Fruit fly (Drosophila melanogaster) whole organism, embryonic: Measurements from ENCODE around the gene lectin-37Db.

ENCODE experiments used
- Asciz ChIP-seq: fragments of 200-800 bp; sonication (Bioruptor generic); optimal IDR thresholded peaks from 2 replicates; lab custom pipeline; 2017; ENCODE audit warnings: missing biosample characterization, mild to moderate bottlenecking, missing genetic modification characterization, missing genetic modification reagents
- CG11085 ChIP-seq: fragments of 200-800 bp; sonication (Bioruptor generic); IDR thresholded peaks from 2 replicates; pipeline ENCODE4 v1.3.6; 2022; ENCODE audit warnings: missing biosample characterization, missing genetic modification characterization
- CG12299 ChIP-seq: fragments of 200-800 bp; sonication (Bioruptor generic); optimal IDR thresholded peaks from 2 replicates; lab custom pipeline; 2018; ENCODE audit warnings: missing biosample characterization, mild to moderate bottlenecking, missing genetic modification characterization
- CG12769 ChIP-seq: fragments of 200-800 bp; sonication (Bioruptor generic); optimal IDR thresholded peaks from 2 replicates; lab custom pipeline; 2019; ENCODE audit warnings: missing biosample characterization, mild to moderate bottlenecking, missing genetic modification characterization, moderate library complexity
- CG15011 ChIP-seq: fragments of 200-800 bp; sonication (Bioruptor generic); optimal IDR thresholded peaks from 3 replicates; lab custom pipeline; 2018; ENCODE audit warnings: missing biosample characterization, mild to moderate bottlenecking, missing genetic modification characterization
- CG16815 ChIP-seq: fragments of 200-800 bp; sonication (Bioruptor generic); optimal IDR thresholded peaks from 3 replicates; lab custom pipeline; 2017; ENCODE audit warnings: missing biosample characterization, mild to moderate bottlenecking, missing genetic modification characterization
- CG17912 ChIP-seq: fragments of 200-800 bp; sonication (Bioruptor generic); optimal IDR thresholded peaks from 2 replicates; lab custom pipeline; 2018; ENCODE audit warnings: missing biosample characterization, mild to moderate bottlenecking, missing genetic modification characterization
- CG18599 ChIP-seq: fragments of 200-800 bp; sonication (Bioruptor generic); optimal IDR thresholded peaks from 3 replicates; lab custom pipeline; 2017; ENCODE audit warnings: missing biosample characterization, missing genetic modification characterization, mild to moderate bottlenecking, moderate library complexity, missing genetic modification reagents
- CG18619 ChIP-seq: fragments of 200-800 bp; sonication (Bioruptor generic); optimal IDR thresholded peaks from 3 replicates; lab custom pipeline; 2017; ENCODE audit warnings: missing biosample characterization, mild to moderate bottlenecking, missing genetic modification characterization
- CG2129 ChIP-seq: fragments of 200-800 bp; sonication (Bioruptor generic); IDR thresholded peaks from 2 replicates; pipeline ENCODE4 v1.3.6; 2022; ENCODE audit warnings: missing biosample characterization, missing genetic modification characterization; ENCODE audit not compliant: partially characterized antibody
- CG2202 ChIP-seq: fragments of 200-800 bp; sonication (Bioruptor generic); optimal IDR thresholded peaks from 2 replicates; lab custom pipeline; 2018; ENCODE audit warnings: missing biosample characterization, mild to moderate bottlenecking, missing genetic modification characterization
- CG30403 ChIP-seq: fragments of 200-800 bp; sonication (Bioruptor generic); optimal IDR thresholded peaks from 3 replicates; lab custom pipeline; 2016; ENCODE audit warnings: missing biosample characterization, missing genetic modification characterization
- CG32532 ChIP-seq: fragments of 200-800 bp; sonication (Bioruptor generic); IDR thresholded peaks from 2 replicates; pipeline ENCODE4 v1.3.6; 2022; ENCODE audit warnings: missing biosample characterization, missing genetic modification characterization
- CG3281 ChIP-seq: fragments of 200-800 bp; sonication (Bioruptor generic); optimal IDR thresholded peaks from 3 replicates; lab custom pipeline; 2017; ENCODE audit warnings: missing biosample characterization, mild to moderate bottlenecking, missing genetic modification characterization
- CG33557 ChIP-seq: fragments of 200-800 bp; sonication (Bioruptor generic); optimal IDR thresholded peaks from 2 replicates; lab custom pipeline; 2019; ENCODE audit warnings: missing biosample characterization, mild to moderate bottlenecking, missing genetic modification characterization, moderate library complexity
- CG3407 ChIP-seq: fragments of 200-800 bp; sonication (Bioruptor generic); optimal IDR thresholded peaks from 2 replicates; lab custom pipeline; 2018; ENCODE audit warnings: missing biosample characterization, mild to moderate bottlenecking, missing genetic modification characterization
- CG3726 ChIP-seq: fragments of 200-800 bp; sonication (Bioruptor generic); IDR thresholded peaks from 3 replicates; pipeline ENCODE4, ENCODE4 v1.3.6; 2022; ENCODE audit warnings: missing biosample characterization, missing genetic modification characterization
- CG4328 ChIP-seq: fragments of 200-800 bp; sonication (Bioruptor generic); optimal IDR thresholded peaks from 3 replicates; lab custom pipeline; 2017; ENCODE audit warnings: missing biosample characterization, missing genetic modification reagents, missing genetic modification characterization
- CG6765 ChIP-seq: fragments of 200-800 bp; sonication (Bioruptor generic); optimal IDR thresholded peaks from 3 replicates; lab custom pipeline; 2017; ENCODE audit warnings: missing biosample characterization, mild to moderate bottlenecking, missing genetic modification characterization
- Chrac-16 ChIP-seq: fragments of 200-800 bp; sonication (Bioruptor generic); optimal IDR thresholded peaks from 3 replicates; lab custom pipeline; 2016; ENCODE audit warnings: missing biosample characterization, missing genetic modification characterization
- Dip2 ChIP-seq: fragments of 200-800 bp; sonication (Bioruptor generic); IDR thresholded peaks from 2 replicates; pipeline ENCODE4 v1.3.6; 2022; ENCODE audit warnings: missing biosample characterization, missing genetic modification characterization
- Doc3 ChIP-seq: fragments of 200-800 bp; sonication (Bioruptor generic); IDR thresholded peaks from 3 replicates; pipeline ENCODE4 v1.3.6; 2022; ENCODE audit warnings: missing biosample characterization, missing genetic modification characterization; ENCODE audit not compliant: partially characterized antibody
- Elba2 ChIP-seq: fragments of 200-800 bp; sonication (Bioruptor generic); optimal IDR thresholded peaks from 3 replicates; lab custom pipeline; 2016; ENCODE audit warnings: missing biosample characterization, missing genetic modification characterization
- HHEX ChIP-seq: fragments of 200-800 bp; sonication (Bioruptor generic); optimal IDR thresholded peaks from 3 replicates; lab custom pipeline; 2017; ENCODE audit warnings: missing biosample characterization, mild to moderate bottlenecking, missing genetic modification characterization, missing genetic modification reagents
- Lhr ChIP-seq: fragments of 200-800 bp; sonication (Bioruptor generic); optimal IDR thresholded peaks from 3 replicates; lab custom pipeline; 2017; ENCODE audit warnings: mild to moderate bottlenecking, missing biosample characterization, missing genetic modification reagents, missing genetic modification characterization
- Max ChIP-seq: fragments of 200-800 bp; sonication (Bioruptor generic); optimal IDR thresholded peaks from 2 replicates; lab custom pipeline; 2016; ENCODE audit warnings: missing biosample characterization, mild to moderate bottlenecking, missing genetic modification characterization
- Neu2 ChIP-seq: fragments of 200-800 bp; sonication (Bioruptor generic); optimal IDR thresholded peaks from 3 replicates; lab custom pipeline; 2016; ENCODE audit warnings: missing biosample characterization, missing genetic modification characterization, borderline replicate concordance
- az2 ChIP-seq: fragments of 200-800 bp; sonication (Bioruptor generic); optimal IDR thresholded peaks from 3 replicates; lab custom pipeline; 2016; ENCODE audit warnings: missing biosample characterization, missing genetic modification characterization
- cad ChIP-seq: fragments of >200 bp; optimal IDR thresholded peaks from 2 replicates; lab custom pipeline; 2017; ENCODE audit warnings: missing biosample characterization, missing genetic modification characterization
- chinmo ChIP-seq: fragments of 200-800 bp; sonication (Bioruptor generic); IDR thresholded peaks from 4 replicates; pipeline ENCODE4 v1.3.6; 2022; ENCODE audit warnings: missing biosample characterization, missing genetic modification characterization; ENCODE audit not compliant: partially characterized antibody
- chm ChIP-seq: fragments of 200-800 bp; sonication (Bioruptor generic); IDR thresholded peaks from 2 replicates; pipeline ENCODE4 v1.3.6; 2022; ENCODE audit warnings: missing biosample characterization, missing genetic modification characterization
- croc ChIP-seq: fragments of 200-800 bp; sonication (Bioruptor generic); conservative IDR thresholded peaks from 3 replicates; pipeline ENCODE4 v1.3.6; 2022; ENCODE audit warnings: missing biosample characterization, missing genetic modification characterization
- dimm ChIP-seq: fragments of 200-800 bp; sonication (Bioruptor generic); IDR thresholded peaks from 2 replicates; pipeline ENCODE4 v1.3.6; 2022; ENCODE audit warnings: missing biosample characterization, missing genetic modification characterization
- dm ChIP-seq: fragments of 200-800 bp; sonication (Bioruptor generic); optimal IDR thresholded peaks from 3 replicates; lab custom pipeline; 2016; ENCODE audit warnings: missing biosample characterization, missing genetic modification characterization
- gcm ChIP-seq: fragments of 200-800 bp; sonication (Bioruptor generic); optimal IDR thresholded peaks from 2 replicates; lab custom pipeline; 2019; ENCODE audit warnings: missing biosample characterization, mild to moderate bottlenecking, missing genetic modification characterization, moderate library complexity
- gsb ChIP-seq: fragments of 200-800 bp; sonication (Bioruptor generic); IDR thresholded peaks from 2 replicates; pipeline ENCODE4 v1.3.6; 2022; ENCODE audit warnings: missing biosample characterization, missing genetic modification characterization
- jigr1 ChIP-seq: fragments of 200-800 bp; sonication (Bioruptor generic); IDR thresholded peaks from 3 replicates; pipeline ENCODE4 v1.3.6; 2022; ENCODE audit warnings: missing biosample characterization, missing genetic modification characterization
- jing ChIP-seq: fragments of 200-800 bp; sonication (Bioruptor generic); optimal IDR thresholded peaks from 2 replicates; lab custom pipeline; 2018; ENCODE audit warnings: missing biosample characterization, mild to moderate bottlenecking, missing genetic modification characterization
- sima ChIP-seq: fragments of 200-800 bp; sonication (Bioruptor generic); optimal IDR thresholded peaks from 2 replicates; lab custom pipeline; 2016; ENCODE audit warnings: missing biosample characterization, missing genetic modification characterization
- sob ChIP-seq: fragments of 200-800 bp; sonication (Bioruptor generic); IDR thresholded peaks from 2 replicates; pipeline ENCODE4 v1.3.6; 2022; ENCODE audit warnings: missing biosample characterization, missing genetic modification characterization
- sug ChIP-seq: fragments of 200-800 bp; optimal IDR thresholded peaks from 2 replicates; lab custom pipeline; 2019; ENCODE audit warnings: missing biosample characterization, mild to moderate bottlenecking, missing genetic modification characterization, moderate library complexity
- trh ChIP-seq: fragments of 200-800 bp; sonication (Bioruptor generic); optimal IDR thresholded peaks from 2 replicates; lab custom pipeline; 2016; ENCODE audit warnings: missing biosample characterization, missing genetic modification characterization
- yki ChIP-seq: fragments of >200 bp; optimal IDR thresholded peaks from 3 replicates; lab custom pipeline; 2018
- zen ChIP-seq: fragments of 200-800 bp; sonication (Bioruptor generic); optimal IDR thresholded peaks from 3 replicates; lab custom pipeline; 2018; ENCODE audit warnings: missing biosample characterization, mild to moderate bottlenecking, missing genetic modification characterization, moderate library complexity

The lectin-37Db gene

DNA sequence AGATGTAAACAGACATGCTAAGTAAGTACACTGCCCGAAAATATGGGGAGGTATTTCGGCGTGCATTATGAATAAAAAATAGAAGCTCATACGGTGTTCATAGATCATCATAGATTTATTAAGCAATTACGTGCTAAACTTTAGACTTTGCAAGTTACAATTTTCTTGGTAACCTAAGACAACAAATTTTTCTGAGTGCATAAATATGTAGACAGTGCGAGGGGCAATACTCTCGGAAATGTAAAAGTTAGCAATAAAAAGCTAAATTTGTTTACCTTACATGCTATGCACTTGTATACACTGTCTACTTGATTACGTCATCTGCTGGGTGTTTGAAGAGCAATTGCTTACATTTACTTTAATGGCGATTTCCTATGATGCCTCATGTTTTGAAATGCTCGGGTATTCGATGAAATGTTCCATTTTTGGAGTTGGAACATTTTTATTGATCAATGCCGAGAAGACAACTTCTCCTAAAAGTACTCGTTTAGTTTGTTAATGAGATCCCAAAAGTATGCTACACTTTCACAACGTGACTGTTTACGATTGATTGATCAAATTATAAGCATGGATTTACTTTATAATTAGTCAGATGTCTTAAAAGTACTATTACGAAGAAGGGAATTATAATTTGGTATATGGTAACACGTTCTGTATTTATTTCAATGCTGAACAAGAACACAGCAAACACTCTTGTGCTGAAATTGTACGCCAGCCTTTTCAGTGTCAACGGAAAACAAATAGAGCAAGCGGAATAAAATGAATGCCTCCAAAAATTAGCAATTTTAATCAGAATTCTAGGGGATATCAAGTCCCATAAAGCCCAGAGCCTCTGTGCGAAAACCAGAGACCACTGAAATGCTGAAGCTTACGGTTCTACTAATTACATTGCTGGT, 2.0 kb upstream of the lectin-37Db start, which contains the start of gene Lectin-galC1 (continued):
- TF ChIP-seq CG3726 (GFP tag; lab: Robert Waterston, UW) (0 out of 3 replicates have a peak, but pooled peaks have one; percentile 81), cad (GFP tag; lab: Kevin White, UChicago) (no peak), Dip2 (GFP tag; lab: Robert Waterston, UW) (no peak), CG32532 (GFP tag; lab: Robert Waterston, UW) (peak; percentile 74), CG3281 (GFP tag; lab: Kevin White, UChicago) (peak; percentile 71), CG15011 (GFP tag; lab: Kevin White, UChicago) (peak; percentile 68), jigr1 (GFP tag; lab: Robert Waterston, UW) (no peak), yki (lab: Kevin White, UChicago) (no peak), sob (GFP tag; lab: Robert Waterston, UW) (peak; percentile 79), CG6765 (no peak), gcm (GFP tag; lab: Kevin White, UChicago) (peak; percentile 85), chinmo (GFP tag; lab: Robert Waterston, UW) (0 out of 4 replicates have a peak, but pooled peaks have one; percentile 47), CG17912 (peak; percentile 29), trh (GFP tag; lab: Kevin White, UChicago) (peak; percentile 74), HHEX (peak; percentile 84), CG16815 (GFP tag; lab: Kevin White, UChicago) (peak; percentile 72), CG12299 (tag; lab: Kevin White, UChicago) (peak; percentile 83), CG18599 (GFP tag; lab: Kevin White, UChicago) (peak; percentile 77), CG30403 (GFP tag; lab: Kevin White, UChicago) (peak; percentile 89), Lhr (GFP tag; lab: Kevin White, UChicago) (peak; percentile 78), jing (GFP tag; lab: Kevin White, UChicago) (peak; percentile 83), chm (GFP tag; lab: Robert Waterston, UW) (peak; percentile 81), Doc3 (GFP tag; lab: Robert Waterston, UW) (no peak), gsb (GFP tag; lab: Robert Waterston, UW) (peak; percentile 65), CG11085 (GFP tag; lab: Robert Waterston, UW) (0 out of 2 replicates have a peak, but pooled peaks have one; percentile 41), croc (GFP tag; lab: Robert Waterston, UW) (peak; percentile 78), dimm (GFP tag; lab: Robert Waterston, UW) (no peak), CG4328 (GFP tag; lab: Kevin White, UChicago) (peak; percentile 78), Elba2 (GFP tag; lab: Kevin White, UChicago) (peak; percentile 15), sug (peak; percentile 60), CG33557 (GFP tag; lab: Kevin White, UChicago) (peak; percentile 72), CG18619 (GFP tag; lab: Kevin White, UChicago) (peak; percentile 84)

DNA sequence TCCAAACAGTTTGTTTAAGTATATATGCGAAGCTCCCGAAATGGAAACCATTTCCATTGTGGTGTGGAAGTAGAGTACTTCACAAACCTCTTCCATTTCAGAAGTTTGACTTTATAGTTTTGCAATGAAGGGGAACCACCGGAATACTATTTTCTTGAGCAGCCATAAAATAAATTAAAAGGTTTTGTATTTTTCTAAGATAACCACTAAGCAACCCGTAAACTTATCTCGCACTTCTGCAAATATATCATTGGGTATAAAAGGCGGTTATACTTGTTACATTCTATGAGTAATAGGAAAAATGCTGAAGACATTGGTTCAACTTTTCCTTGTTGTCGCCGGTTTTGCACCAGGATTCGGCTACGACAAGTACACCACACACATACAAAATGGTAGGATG, 858 bp upstream of the lectin-37Db start, which contains the start of gene lectin-37Da:
Gene lectin-37Da, plus strand, starts transcription at position 301 of the 400 bp plus-strand sequence.
- no peak for TF ChIP-seq CG12769 (tag; lab: Kevin White, UChicago)
- TF ChIP-seq Neu2 (GFP tag; lab: Kevin White, UChicago), result no peak
- TF ChIP-seq Chrac-16, result no peak
- no peak for TF ChIP-seq Max (GFP tag; lab: Kevin White, UChicago)
- no peak for TF ChIP-seq CG2129
- TF ChIP-seq az2 (GFP tag; lab: Kevin White, UChicago), result no peak
- no peak for TF ChIP-seq Asciz (GFP tag; lab: Kevin White, UChicago)
- TF ChIP-seq CG2202 (tag; lab: Kevin White, UChicago), result no peak
- no peak for TF ChIP-seq dm
- TF ChIP-seq CG3407 (GFP tag; lab: Kevin White, UChicago), result no peak
- no peak for TF ChIP-seq zen (tag; lab: Kevin White, UChicago)
- no peak for TF ChIP-seq sima (GFP tag; lab: Kevin White, UChicago)
